Fruit fly (Drosophila melanogaster): ENCODE data around the gene CG9356.

The CG9356 gene

dm6 chr3R:9393542-9394025, 10.5 kb downstream of the CG9356 start (continued):
- no peak for TF ChIP-seq cato (GFP tag; optimal IDR thresholded peaks at IDR 0.05; ENCODE audit: borderline replicate concordance)
- peak; percentile 39; the same call in 1 of the 4 replicates for TF ChIP-seq Gug (GFP tag; IDR thresholded peaks at IDR 0.05)
- TF ChIP-seq Nf-YC (tag; optimal IDR thresholded peaks at IDR 0.05), result no peak
- peak; percentile 72 for TF ChIP-seq sqz (GFP tag; optimal IDR thresholded peaks at IDR 0.05)
- no peak for TF ChIP-seq CG13287 (GFP tag; IDR thresholded peaks at IDR 0.05; ENCODE audit: partially characterized antibody)
- no peak for TF ChIP-seq ro (GFP tag; IDR thresholded peaks at IDR 0.05)
- TF ChIP-seq CG13123 (GFP tag; optimal IDR thresholded peaks at IDR 0.05), result peak; percentile 52
- TF ChIP-seq CG1792 (GFP tag; optimal IDR thresholded peaks at IDR 0.05), result no peak
- no peak for TF ChIP-seq Elba2 (GFP tag; optimal IDR thresholded peaks at IDR 0.05)
- peak; percentile 15 for TF ChIP-seq CG3838 (GFP tag; optimal IDR thresholded peaks at IDR 0.05)
- peak; percentile 17 for TF ChIP-seq Dad (GFP tag; optimal IDR thresholded peaks at IDR 0.05)
- TF ChIP-seq grn (GFP tag; optimal IDR thresholded peaks at IDR 0.05), result peak; percentile 48
- TF ChIP-seq HLH4C (GFP tag; IDR thresholded peaks at IDR 0.05; ENCODE audit: partially characterized antibody), result no peak
- peak; percentile 57 for TF ChIP-seq Xbp1 (GFP tag; optimal IDR thresholded peaks at IDR 0.05)
- TF ChIP-seq Neu2 (GFP tag; optimal IDR thresholded peaks at IDR 0.05; ENCODE audit: borderline replicate concordance), result no peak
- TF ChIP-seq CG10979 (tag; optimal IDR thresholded peaks at IDR 0.05), result peak; percentile 86
- TF ChIP-seq Dref (GFP tag; IDR thresholded peaks at IDR 0.05), result no peak
- 0 out of 2 replicates have a peak, but pooled peaks have one; percentile 39 for TF ChIP-seq CG17612 (GFP tag; IDR thresholded peaks at IDR 0.05)
- peak; percentile 29 for TF ChIP-seq Side (GFP tag; optimal IDR thresholded peaks at IDR 0.05)
- TF ChIP-seq fd3F (GFP tag; optimal IDR thresholded peaks at IDR 0.05), result peak; percentile 77
- TF ChIP-seq Atf-2 (GFP tag; optimal IDR thresholded peaks at IDR 0.05), result peak; percentile 40
- TF ChIP-seq CG14710 (tag; optimal IDR thresholded peaks at IDR 0.05), result peak; percentile 85
- no peak for TF ChIP-seq repo (GFP tag; optimal IDR thresholded peaks at IDR 0.05)
- peak; percentile 80 for TF ChIP-seq CG1233 (GFP tag; optimal IDR thresholded peaks at IDR 0.05)
- peak; percentile 77; the same call in 2 of the 3 replicates for TF ChIP-seq CG3726 (GFP tag; IDR thresholded peaks at IDR 0.05)
- peak; percentile 83 for TF ChIP-seq BtbVII (GFP tag; optimal IDR thresholded peaks at IDR 0.05)
- peak; percentile 61; the same call in 2 of the 3 replicates for TF ChIP-seq tgo (GFP tag; IDR thresholded peaks at IDR 0.05)
- peak; percentile 39 for TF ChIP-seq scrt (GFP tag; optimal IDR thresholded peaks at IDR 0.05)
- TF ChIP-seq CG9215 (GFP tag; IDR thresholded peaks at IDR 0.05), result no peak
- peak; percentile 19 for TF ChIP-seq CG9797 (GFP tag; optimal IDR thresholded peaks at IDR 0.05)
- TF ChIP-seq Vsx1 (GFP tag; optimal IDR thresholded peaks at IDR 0.05), result peak; percentile 58
- no peak; the same call in 2 of the 3 replicates for TF ChIP-seq sr (GFP tag; IDR thresholded peaks at IDR 0.05)
- peak; percentile 47 for TF ChIP-seq E2f2 (GFP tag; IDR thresholded peaks at IDR 0.05)
- TF ChIP-seq stc (GFP tag; IDR thresholded peaks at IDR 0.05), result peak; percentile 53; the same call in 1 of the 2 replicates
- peak; percentile 64 for TF ChIP-seq tap (tag; optimal IDR thresholded peaks at IDR 0.05)
- TF ChIP-seq Stat92E (GFP tag; optimal IDR thresholded peaks at IDR 0.05), result peak in 1 of 3 experiments; percentile 7
- peak; percentile 38 for TF ChIP-seq CG7987 (GFP tag; optimal IDR thresholded peaks at IDR 0.05)
- no peak for TF ChIP-seq Hr39 (optimal IDR thresholded peaks at IDR 0.05)
- TF ChIP-seq CG14965 (GFP tag; optimal IDR thresholded peaks at IDR 0.05; ENCODE audit: borderline replicate concordance), result no peak
- TF ChIP-seq jumu (GFP tag; optimal IDR thresholded peaks at IDR 0.05), result peak; percentile 36
- peak; percentile 68 for TF ChIP-seq nerfin-1 (tag; optimal IDR thresholded peaks at IDR 0.05)
- TF ChIP-seq CG12104 (GFP tag; optimal IDR thresholded peaks at IDR 0.05), result peak; percentile 68
- peak; percentile 72 for TF ChIP-seq CG8388 (GFP tag; optimal IDR thresholded peaks at IDR 0.05)
- peak; percentile 66 for TF ChIP-seq CG7556 (GFP tag; optimal IDR thresholded peaks at IDR 0.05)
- TF ChIP-seq Bteb2 (GFP tag; optimal IDR thresholded peaks at IDR 0.05), result no peak
- TF ChIP-seq CG30020 (tag; optimal IDR thresholded peaks at IDR 0.05), result peak; percentile 18
- TF ChIP-seq CG17802 (tag; optimal IDR thresholded peaks at IDR 0.05), result peak; percentile 13
- no peak for TF ChIP-seq nerfin-2 (GFP tag; IDR thresholded peaks at IDR 0.05; ENCODE audit: partially characterized antibody)
- TF ChIP-seq CG6683 (GFP tag; optimal IDR thresholded peaks at IDR 0.05), result peak; percentile 8
- TF ChIP-seq CG17568 (GFP tag; optimal IDR thresholded peaks at IDR 0.05), result peak; percentile 81

All from whole organism, embryonic.